Fruit fly (Drosophila melanogaster): ENCODE measurements around the gene fzy.

fzy gene

DNA sequence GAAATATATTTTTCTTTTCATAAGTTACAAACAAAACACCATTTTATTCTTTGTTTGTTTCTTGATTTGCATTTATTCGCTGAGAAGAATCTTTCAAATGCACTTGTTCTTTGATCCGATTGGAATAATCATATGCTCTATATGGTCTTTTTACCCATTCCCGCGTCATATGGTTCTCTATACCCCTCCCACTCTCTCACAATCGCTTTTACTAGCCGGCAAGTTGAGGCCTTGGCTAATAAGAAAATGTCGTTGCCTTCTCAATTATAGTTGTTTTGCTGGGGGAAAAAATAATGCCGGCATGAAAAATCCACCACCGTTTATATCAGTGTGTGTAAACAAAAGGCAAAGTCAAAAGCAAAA is 41.9 kb upstream of the fzy start:
- no peak for TF ChIP-seq CrebA (GFP tag; optimal IDR thresholded peaks at IDR 0.05; ENCODE audit: borderline replicate concordance)

dm6 chr2L:16269232-16270134 is 41.3 kb upstream of the fzy start:
- TF ChIP-seq Dfd (GFP tag; optimal IDR thresholded peaks at IDR 0.05) (no peak), N (GFP tag; optimal IDR thresholded peaks at IDR 0.05) (no peak), OdsH (GFP tag; optimal IDR thresholded peaks at IDR 0.05) (peak; percentile 78), br (GFP tag; optimal IDR thresholded peaks at IDR 0.05) (peak; percentile 89), Abd-B (GFP tag; optimal IDR thresholded peaks at IDR 0.05) (no peak), sage (GFP tag; optimal IDR thresholded peaks at IDR 0.05) (peak; percentile 76), dmrt93B (GFP tag; optimal IDR thresholded peaks at IDR 0.05) (peak; percentile 59), CG32264 (GFP tag; optimal IDR thresholded peaks at IDR 0.05) (peak; percentile 70), foxo (GFP tag; optimal IDR thresholded peaks at IDR 0.05) (peak in 1 of 2 experiments; percentile 44), Hnf4 (GFP tag; optimal IDR thresholded peaks at IDR 0.05) (peak; percentile 41), Hr83 (GFP tag; optimal IDR thresholded peaks at IDR 0.05; ENCODE audit: poor library complexity, severe bottlenecking) (peak; percentile 78), dsf (GFP tag; optimal IDR thresholded peaks at IDR 0.05; ENCODE audit: borderline replicate concordance) (no peak), Rel (GFP tag; optimal IDR thresholded peaks at IDR 0.05) (peak; percentile 23), Rel (tag; optimal IDR thresholded peaks at IDR 0.05) (peak; percentile 76), pan (optimal IDR thresholded peaks at IDR 0.05) (no peak), GATAd (GFP tag; optimal IDR thresholded peaks at IDR 0.05) (no peak), tai (GFP tag; optimal IDR thresholded peaks at IDR 0.05) (no peak), Myc (optimal IDR thresholded peaks at IDR 0.05) (peak; percentile 85), dl (GFP tag; optimal IDR thresholded peaks at IDR 0.05; ENCODE audit: insufficient read depth in 1 of 2, partially characterized antibody in 2 of 2) (peak; percentile 77 to 91), Vsx2 (GFP tag; optimal IDR thresholded peaks at IDR 0.05; ENCODE audit: partially characterized antibody) (peak; percentile 79), fru (GFP tag; optimal IDR thresholded peaks at IDR 0.05) (peak; percentile 65), lola (GFP tag; optimal IDR thresholded peaks at IDR 0.05) (no peak), Hr78 (GFP tag; optimal IDR thresholded peaks at IDR 0.05) (no peak), CrebA (GFP tag; optimal IDR thresholded peaks at IDR 0.05; ENCODE audit: borderline replicate concordance) (no peak), Sp1 (GFP tag; optimal IDR thresholded peaks at IDR 0.05) (peak; percentile 89), sv (GFP tag; optimal IDR thresholded peaks at IDR 0.05) (no peak), brk (GFP tag; optimal IDR thresholded peaks at IDR 0.05) (peak; percentile 70), psq (GFP tag; optimal IDR thresholded peaks at IDR 0.05) (peak; percentile 63), Mio (GFP tag; optimal IDR thresholded peaks at IDR 0.05) (no peak), ey (GFP tag; optimal IDR thresholded peaks at IDR 0.05) (peak; percentile 26), h (GFP tag; optimal IDR thresholded peaks at IDR 0.05) (peak; percentile 87), rgr (GFP tag; optimal IDR thresholded peaks at IDR 0.05) (peak; percentile 89), Dif (GFP tag; optimal IDR thresholded peaks at IDR 0.05; ENCODE audit: partially characterized antibody) (peak; percentile 92), CG9705 (GFP tag; optimal IDR thresholded peaks at IDR 0.05) (peak; percentile 74), Jra (GFP tag; optimal IDR thresholded peaks at IDR 0.05) (no peak), usp (GFP tag; optimal IDR thresholded peaks at IDR 0.05) (no peak), jim (GFP tag; optimal IDR thresholded peaks at IDR 0.05) (no peak), HLH106 (tag; optimal IDR thresholded peaks at IDR 0.05) (peak; percentile 62), woc (GFP tag; optimal IDR thresholded peaks at IDR 0.05) (peak; percentile 9)
